Worm (Caenorhabditis elegans): ENCODE results near the gene K10G4.3.
"Not testable (repeated sequence)": the region's sequence is repeated elsewhere in the genome, so short reads cannot be mapped to it uniquely, and the experiment has no call there.

Gene K10G4.3

DNA sequence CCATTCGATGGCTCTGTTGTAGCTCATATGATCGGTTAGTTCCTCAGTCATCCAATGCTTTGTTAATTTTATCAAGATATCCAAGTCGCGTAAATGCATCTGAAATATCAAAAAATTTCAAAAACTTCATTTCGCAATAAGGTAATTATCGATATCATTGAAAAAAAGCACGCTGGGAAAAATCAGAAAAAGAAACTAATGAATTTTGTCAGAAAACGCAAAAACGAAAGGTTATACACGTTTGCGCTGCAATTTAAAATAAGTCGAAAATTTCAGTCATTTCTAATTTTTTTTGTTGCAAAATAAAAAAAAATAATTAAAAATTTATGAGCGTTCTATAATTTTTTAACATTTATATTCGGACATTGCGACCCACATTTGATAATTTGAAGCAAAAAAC is at the start of gene K10G4.3:
Gene K10G4.3, minus strand, starts transcription at position 101 of the 400 bp plus-strand sequence.
- TF ChIP-seq hlh-4, tlp-1, fos-1 (tag; optimal IDR thresholded peaks at IDR 0.05): not testable (repeated sequence)

ce11 chrV:17312386-17312785 is 47.6 kb upstream of the K10G4.3 start, which contains the start of gene Y61B8B.3:
TSS of gene Y61B8B.3 (minus strand) at chrV:17312486.
- TF ChIP-seq ceh-8 (GFP tag; optimal IDR thresholded peaks at IDR 0.05) = no peak
- TF ChIP-seq ztf-4 (tag; optimal IDR thresholded peaks at IDR 0.05) = no peak
- TF ChIP-seq C16A3.4 (tag; optimal IDR thresholded peaks at IDR 0.05) = no peak
- no peak for TF ChIP-seq blmp-1 (tag; optimal IDR thresholded peaks at IDR 0.05)
- no peak for TF ChIP-seq aha-1 (tag; optimal IDR thresholded peaks at IDR 0.05)
- no peak for TF ChIP-seq hpl-2 (GFP tag; optimal IDR thresholded peaks at IDR 0.05)
- TF ChIP-seq lin-13 (GFP tag; optimal IDR thresholded peaks at IDR 0.05) = no peak
- TF ChIP-seq dsc-1 (tag; optimal IDR thresholded peaks at IDR 0.05) = no peak
- no peak for TF ChIP-seq vab-15 (tag; optimal IDR thresholded peaks at IDR 0.05)
- no peak for TF ChIP-seq zip-4 (GFP tag; optimal IDR thresholded peaks at IDR 0.05)
- TF ChIP-seq tlp-1 (tag; optimal IDR thresholded peaks at IDR 0.05) = no peak
- TF ChIP-seq nhr-84 (tag; optimal IDR thresholded peaks at IDR 0.05) = no peak
- no peak for TF ChIP-seq isw-1 (GFP tag; IDR thresholded peaks at IDR 0.05)
- no peak for TF ChIP-seq xbp-1 (tag; optimal IDR thresholded peaks at IDR 0.05)
- no peak for TF ChIP-seq nhr-20 (tag; optimal IDR thresholded peaks at IDR 0.05)
- TF ChIP-seq pax-3 (tag; optimal IDR thresholded peaks at IDR 0.05) = no peak
- no peak for TF ChIP-seq unc-130 (tag; optimal IDR thresholded peaks at IDR 0.05)
- no peak for TF ChIP-seq lin-35 (GFP tag; optimal IDR thresholded peaks at IDR 0.05)
- TF ChIP-seq fkh-4 (tag; optimal IDR thresholded peaks at IDR 0.05; ENCODE audit: borderline replicate concordance) = no peak
- TF ChIP-seq sup-37 (GFP tag; optimal IDR thresholded peaks at IDR 0.05) = no peak

DNA sequence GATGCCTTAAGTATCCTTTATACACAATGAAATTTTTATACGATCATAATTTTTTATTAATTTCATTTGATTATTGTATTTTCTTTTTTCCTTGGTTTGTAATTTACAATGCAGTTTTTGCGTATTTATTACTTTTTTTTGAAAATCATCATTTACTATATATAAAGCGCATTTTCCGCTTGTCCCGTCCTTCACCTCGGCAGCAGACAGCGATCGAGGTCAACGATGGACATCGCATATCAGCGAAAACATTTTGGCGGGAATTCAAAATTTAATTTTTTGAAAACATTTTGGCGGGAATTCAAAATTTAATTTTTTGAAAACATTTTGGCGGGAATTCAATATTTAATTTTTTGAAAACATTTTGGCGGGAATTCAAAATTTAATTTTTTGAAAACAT is 43.2 kb upstream of the K10G4.3 start:
- peak in 1 of 3 experiments; percentile 18 for TF ChIP-seq dpl-1 (GFP tag; optimal IDR thresholded peaks at IDR 0.05)
- no peak for TF ChIP-seq mdl-1 (tag; optimal IDR thresholded peaks at IDR 0.05)
- TF ChIP-seq efl-1 (optimal IDR thresholded peaks at IDR 0.05) = no peak
- TF ChIP-seq efl-1 (GFP tag; optimal IDR thresholded peaks at IDR 0.05 in 1 of 2) = peak in 1 of 2 experiments; percentile 34

- no peak for TF ChIP-seq dsc-1 (tag; optimal IDR thresholded peaks at IDR 0.05)
- TF ChIP-seq xbp-1 (tag; optimal IDR thresholded peaks at IDR 0.05) = no peak
These were observed 38.6 kb upstream of the K10G4.3 start for ce11 chrV:17303392-17303791.

ce11 chrV:17302754-17303153 is 38.0 kb upstream of the K10G4.3 start, which contains the start of gene sri-70:
TSS of gene sri-70 (plus strand) at chrV:17303054.
- TF ChIP-seq swsn-7 (tag; optimal IDR thresholded peaks at IDR 0.05) = no peak
- TF ChIP-seq aly-2 (tag; optimal IDR thresholded peaks at IDR 0.05) = no peak
- TF ChIP-seq lin-15B (tag; optimal IDR thresholded peaks at IDR 0.05) = no peak
- TF ChIP-seq mef-2 (tag; optimal IDR thresholded peaks at IDR 0.05) = no peak
- no peak for TF ChIP-seq Y116A8C.19 (tag; optimal IDR thresholded peaks at IDR 0.05; ENCODE audit: borderline replicate concordance)
- no peak for TF ChIP-seq nhr-77 (tag; optimal IDR thresholded peaks at IDR 0.05)
- TF ChIP-seq jun-1 (tag; optimal IDR thresholded peaks at IDR 0.05) = no peak
- no peak for TF ChIP-seq hlh-4 (tag; optimal IDR thresholded peaks at IDR 0.05)
- TF ChIP-seq unc-30 (tag; optimal IDR thresholded peaks at IDR 0.05) = no peak
- TF ChIP-seq lin-13 (GFP tag; optimal IDR thresholded peaks at IDR 0.05) = no peak
- no peak for TF ChIP-seq xbp-1 (tag; optimal IDR thresholded peaks at IDR 0.05)
- TF ChIP-seq pag-3 (tag; optimal IDR thresholded peaks at IDR 0.05; ENCODE audit: borderline replicate concordance, insufficient read depth) = no peak
- TF ChIP-seq nhr-28 (tag; optimal IDR thresholded peaks at IDR 0.05) = no peak
- no peak for TF ChIP-seq grh-1 (GFP tag; IDR thresholded peaks at IDR 0.05)
- no peak for TF ChIP-seq nhr-47 (tag; optimal IDR thresholded peaks at IDR 0.05)
